Fruit fly (Drosophila melanogaster) whole organism, embryonic: ENCODE results near the gene CG1640.
A peak's percentile ranks its signal among the peaks of the same experiment; 100 is the strongest.

ENCODE experiments used
- Bgb ChIP-seq: fragments of 200-800 bp; sonication (Bioruptor generic); IDR thresholded peaks from 2 replicates; pipeline ENCODE4 v1.3.6; 2022; ENCODE audit warnings: missing biosample characterization, missing genetic modification characterization; ENCODE audit not compliant: partially characterized antibody
- Bteb2 ChIP-seq: fragments of 200-800 bp; sonication (Bioruptor generic); optimal IDR thresholded peaks from 2 replicates; lab custom pipeline; 2016; ENCODE audit warnings: missing biosample characterization, missing genetic modification characterization
- CG15011 ChIP-seq: fragments of 200-800 bp; sonication (Bioruptor generic); optimal IDR thresholded peaks from 3 replicates; lab custom pipeline; 2018; ENCODE audit warnings: missing biosample characterization, mild to moderate bottlenecking, missing genetic modification characterization
- CG16813 ChIP-seq: fragments of 200-800 bp; sonication (Bioruptor generic); IDR thresholded peaks from 3 replicates; pipeline ENCODE4 v1.3.6; 2022; ENCODE audit warnings: missing biosample characterization, missing genetic modification characterization; ENCODE audit not compliant: partially characterized antibody
- CG17186 ChIP-seq: fragments of 200-800 bp; sonication (Bioruptor generic); optimal IDR thresholded peaks from 3 replicates; lab custom pipeline; 2017; ENCODE audit warnings: missing biosample characterization, missing genetic modification reagents, missing genetic modification characterization
- CG17385 ChIP-seq: fragments of 200-800 bp; sonication (Bioruptor generic); optimal IDR thresholded peaks from 3 replicates; lab custom pipeline; 2018; ENCODE audit warnings: missing biosample characterization, mild to moderate bottlenecking, missing genetic modification characterization
- CG2202 ChIP-seq: fragments of 200-800 bp; sonication (Bioruptor generic); optimal IDR thresholded peaks from 2 replicates; lab custom pipeline; 2018; ENCODE audit warnings: missing biosample characterization, mild to moderate bottlenecking, missing genetic modification characterization
- CG2875 ChIP-seq: fragments of 200-800 bp; sonication (Bioruptor generic); optimal IDR thresholded peaks from 2 replicates; lab custom pipeline; 2017; ENCODE audit warnings: missing biosample characterization, mild to moderate bottlenecking, missing genetic modification characterization, missing genetic modification reagents
- CG33213 ChIP-seq: fragments of 200-800 bp; sonication (Bioruptor generic); optimal IDR thresholded peaks from 3 replicates; lab custom pipeline; 2016; ENCODE audit warnings: missing biosample characterization, missing genetic modification characterization
- CG34224 ChIP-seq: fragments of 200-800 bp; sonication (Bioruptor generic); IDR thresholded peaks from 3 replicates; pipeline ENCODE4 v1.3.6; 2022; ENCODE audit warnings: missing biosample characterization, missing genetic modification characterization; ENCODE audit not compliant: partially characterized antibody
- CG3847 ChIP-seq: fragments of 200-800 bp; sonication (Bioruptor generic); IDR thresholded peaks from 2 replicates; pipeline ENCODE4 v1.3.6; 2022; ENCODE audit warnings: missing biosample characterization, missing genetic modification characterization
- CG4707 ChIP-seq: fragments of 200-800 bp; sonication (Bioruptor generic); optimal IDR thresholded peaks from 2 replicates; lab custom pipeline; 2018; ENCODE audit warnings: missing biosample characterization, mild to moderate bottlenecking, missing genetic modification characterization, moderate library complexity
- CG6683 ChIP-seq: fragments of 200-800 bp; sonication (Bioruptor generic); optimal IDR thresholded peaks from 2 replicates; lab custom pipeline; 2017; ENCODE audit warnings: missing biosample characterization, mild to moderate bottlenecking, missing genetic modification characterization, missing genetic modification reagents
- CG6791 ChIP-seq: fragments of 200-800 bp; sonication (Bioruptor generic); IDR thresholded peaks from 3 replicates; pipeline ENCODE4 v1.3.6; 2022; ENCODE audit warnings: missing biosample characterization, missing genetic modification characterization; ENCODE audit not compliant: partially characterized antibody
- CG6854 ChIP-seq: fragments of 200-800 bp; sonication (Bioruptor generic); optimal IDR thresholded peaks from 3 replicates; lab custom pipeline; 2017; ENCODE audit warnings: missing biosample characterization, mild to moderate bottlenecking, missing genetic modification characterization
- CG9437 ChIP-seq: fragments of 200-800 bp; sonication (Bioruptor generic); optimal IDR thresholded peaks from 2 replicates; lab custom pipeline; 2018; ENCODE audit warnings: missing biosample characterization, mild to moderate bottlenecking, missing genetic modification characterization
- CG9797 ChIP-seq: fragments of 200-800 bp; sonication (Bioruptor generic); optimal IDR thresholded peaks from 3 replicates; lab custom pipeline; 2018; ENCODE audit warnings: missing biosample characterization, mild to moderate bottlenecking, missing genetic modification characterization
- CG9932 ChIP-seq: fragments of 200-800 bp; sonication (Bioruptor generic); IDR thresholded peaks from 2 replicates; pipeline ENCODE4 v1.3.6; 2022; ENCODE audit warnings: missing biosample characterization, missing genetic modification characterization
- D ChIP-seq, 2 experiments: fragments of 200-800 bp in 1 of 2; fragments of >200 bp in 1 of 2; sonication (Bioruptor generic) in 1 of 2; optimal IDR thresholded peaks; 2 replicates in 1 of 2; 3 replicates in 1 of 2; lab custom pipeline; 2017; ENCODE audit warnings: mild to moderate bottlenecking in 1 of 2, missing biosample characterization in 1 of 2, missing genetic modification characterization in 1 of 2, missing genetic modification reagents in 1 of 2
- Dbx ChIP-seq: fragments of 200-800 bp; sonication (Bioruptor generic); IDR thresholded peaks from 3 replicates; pipeline ENCODE4 v1.3.6; 2022; ENCODE audit warnings: missing biosample characterization, missing genetic modification characterization
- E2f1 ChIP-seq: fragments of 200-800 bp; sonication (Bioruptor generic); IDR thresholded peaks from 2 replicates; pipeline ENCODE4 v1.3.6; 2022; ENCODE audit warnings: missing biosample characterization, missing genetic modification characterization
- E2f2 ChIP-seq: fragments of 200-800 bp; sonication (Bioruptor generic); IDR thresholded peaks from 2 replicates; pipeline ENCODE4 v1.3.6; 2022; ENCODE audit warnings: missing biosample characterization, missing genetic modification characterization
- Ets65A ChIP-seq: fragments of 200-800 bp; sonication (Bioruptor generic); peaks from one replicate; lab custom pipeline; 2016; ENCODE audit warnings: missing biosample characterization, missing genetic modification characterization
- Gug ChIP-seq: fragments of 200-800 bp; sonication (Bioruptor generic); IDR thresholded peaks from 4 replicates; pipeline ENCODE4 v1.3.6; 2022; ENCODE audit warnings: missing biosample characterization, missing genetic modification characterization
- H2.0 ChIP-seq: fragments of 200-800 bp; sonication (Bioruptor generic); IDR thresholded peaks from 2 replicates; pipeline ENCODE4 v1.3.6; 2022; ENCODE audit warnings: missing biosample characterization, missing genetic modification characterization
- Lim3 ChIP-seq: fragments of 200-800 bp; sonication (Bioruptor generic); IDR thresholded peaks from 2 replicates; pipeline ENCODE4 v1.3.6; 2022; ENCODE audit warnings: missing biosample characterization, missing genetic modification characterization
- MTF-1 ChIP-seq: fragments of 200-800 bp; sonication (Bioruptor generic); optimal IDR thresholded peaks from 2 replicates; lab custom pipeline; 2018; ENCODE audit warnings: missing biosample characterization, mild to moderate bottlenecking, missing genetic modification characterization, borderline replicate concordance
- NC2β ChIP-seq: fragments of 200-800 bp; sonication (Bioruptor generic); optimal IDR thresholded peaks from 2 replicates; lab custom pipeline; 2016; ENCODE audit warnings: missing biosample characterization, missing genetic modification characterization
- NK7.1 ChIP-seq: fragments of 200-800 bp; sonication (Bioruptor generic); optimal IDR thresholded peaks from 3 replicates; lab custom pipeline; 2016; ENCODE audit warnings: missing biosample characterization, missing genetic modification characterization
- Nf-YA ChIP-seq: fragments of 200-800 bp; sonication (Bioruptor generic); IDR thresholded peaks from 2 replicates; pipeline ENCODE4 v1.3.6; 2022; ENCODE audit warnings: missing biosample characterization, missing genetic modification characterization
- Xbp1 ChIP-seq: fragments of 200-800 bp; sonication (Bioruptor generic); optimal IDR thresholded peaks from 3 replicates; lab custom pipeline; 2016; ENCODE audit warnings: missing biosample characterization, mild to moderate bottlenecking, missing genetic modification characterization
- al ChIP-seq: fragments of 200-800 bp; sonication (Bioruptor generic); IDR thresholded peaks from 2 replicates; pipeline ENCODE4 v1.3.6; 2022; ENCODE audit warnings: missing biosample characterization, missing genetic modification characterization
- caup ChIP-seq: fragments of 200-800 bp; sonication (Bioruptor generic); optimal IDR thresholded peaks from 3 replicates; lab custom pipeline; 2017; ENCODE audit warnings: missing biosample characterization, mild to moderate bottlenecking, missing genetic modification characterization, moderate library complexity; ENCODE audit not compliant: severe bottlenecking
- corto ChIP-seq: fragments of 200-800 bp; sonication (Bioruptor generic); optimal IDR thresholded peaks from 2 replicates; lab custom pipeline; 2016; ENCODE audit warnings: missing biosample characterization, mild to moderate bottlenecking, missing genetic modification characterization, moderate library complexity
- crol ChIP-seq: fragments of 200-800 bp; sonication (Bioruptor generic); IDR thresholded peaks from 2 replicates; pipeline ENCODE4 v1.3.6; 2022; ENCODE audit warnings: missing biosample characterization, missing genetic modification characterization
- dm ChIP-seq: fragments of 200-800 bp; sonication (Bioruptor generic); optimal IDR thresholded peaks from 3 replicates; lab custom pipeline; 2016; ENCODE audit warnings: missing biosample characterization, missing genetic modification characterization
- h ChIP-seq: fragments of >200 bp; optimal IDR thresholded peaks from 2 replicates; lab custom pipeline; 2017
- hbn ChIP-seq: fragments of 200-800 bp; sonication (Bioruptor generic); IDR thresholded peaks from 2 replicates; pipeline ENCODE4 v1.3.6; 2022; ENCODE audit warnings: missing biosample characterization, missing genetic modification characterization; ENCODE audit not compliant: partially characterized antibody
- kni ChIP-seq: fragments of 200-800 bp; sonication (Bioruptor generic); optimal IDR thresholded peaks from 3 replicates; lab custom pipeline; 2017; ENCODE audit warnings: mild to moderate bottlenecking, missing biosample characterization, missing genetic modification reagents, missing genetic modification characterization
- luna ChIP-seq: fragments of 200-800 bp; sonication (Bioruptor generic); optimal IDR thresholded peaks from 2 replicates; lab custom pipeline; 2016; ENCODE audit warnings: missing biosample characterization, missing genetic modification characterization
- org-1 ChIP-seq: fragments of 200-800 bp; sonication (Bioruptor generic); optimal IDR thresholded peaks from 2 replicates; lab custom pipeline; 2017; ENCODE audit warnings: missing biosample characterization, missing genetic modification characterization
- p53 ChIP-seq: fragments of 200-800 bp; sonication (Bioruptor generic); optimal IDR thresholded peaks from 2 replicates; lab custom pipeline; 2016; ENCODE audit warnings: missing biosample characterization, missing genetic modification characterization
- repo ChIP-seq: fragments of 200-800 bp; sonication (Bioruptor generic); optimal IDR thresholded peaks from 2 replicates; lab custom pipeline; 2016; ENCODE audit warnings: missing biosample characterization, missing genetic modification characterization
- rib ChIP-seq: fragments of 200-800 bp; sonication (Bioruptor generic); IDR thresholded peaks from 2 replicates; pipeline ENCODE4 v1.3.6; 2022; ENCODE audit warnings: missing biosample characterization, missing genetic modification characterization
- sna ChIP-seq: fragments of 200-800 bp; sonication (Bioruptor generic); IDR thresholded peaks from 2 replicates; pipeline ENCODE4 v1.3.6; 2022; ENCODE audit warnings: missing biosample characterization, missing genetic modification characterization; ENCODE audit not compliant: partially characterized antibody
- sr ChIP-seq: fragments of 200-800 bp; sonication (Bioruptor generic); IDR thresholded peaks from 3 replicates; pipeline ENCODE4 v1.3.6; 2022; ENCODE audit warnings: missing biosample characterization, missing genetic modification characterization
- ssp ChIP-seq: fragments of 200-800 bp; sonication (Bioruptor generic); IDR thresholded peaks from 2 replicates; pipeline ENCODE4 v1.3.6; 2022; ENCODE audit warnings: missing biosample characterization, missing genetic modification characterization
- tap ChIP-seq: fragments of 200-800 bp; optimal IDR thresholded peaks from 3 replicates; lab custom pipeline; 2019; ENCODE audit warnings: missing biosample characterization, mild to moderate bottlenecking, missing genetic modification characterization, moderate library complexity
- trem ChIP-seq: fragments of 200-800 bp; optimal IDR thresholded peaks from 3 replicates; lab custom pipeline; 2019; ENCODE audit warnings: missing biosample characterization, mild to moderate bottlenecking, missing genetic modification characterization, moderate library complexity
- tup ChIP-seq: fragments of 200-800 bp; sonication (Bioruptor generic); optimal IDR thresholded peaks from 2 replicates; lab custom pipeline; 2016; ENCODE audit warnings: missing biosample characterization, mild to moderate bottlenecking, missing genetic modification characterization, moderate library complexity

The CG1640 gene

DNA sequence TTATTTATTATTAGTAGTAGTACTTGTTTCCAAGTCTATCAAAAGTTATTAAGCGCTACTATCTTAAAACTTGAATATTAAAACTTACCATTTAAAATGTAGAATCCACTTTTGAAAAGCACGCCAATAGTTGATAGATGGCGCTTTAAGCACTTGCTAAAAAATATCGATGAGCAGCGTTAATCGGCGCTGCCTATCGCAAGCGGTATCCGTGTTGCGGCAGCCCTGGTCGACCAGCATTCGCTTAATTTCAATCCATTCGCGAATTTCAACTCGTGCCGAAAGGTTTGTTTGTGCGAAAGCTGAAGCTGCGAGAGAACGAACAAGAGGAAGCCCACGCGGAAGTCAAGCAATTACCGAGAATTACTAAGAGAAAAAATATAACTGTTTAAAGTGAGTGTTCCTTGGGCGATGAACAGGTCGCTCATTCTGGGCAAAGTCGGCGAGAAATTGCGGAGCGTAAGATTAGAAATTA lies 40.8 kb upstream of the CG1640 start, which contains the start of gene Prx2 (continued):
- TF ChIP-seq tup (GFP tag; lab: Kevin White, UChicago) (no peak), crol (GFP tag; lab: Robert Waterston, UW) (no peak), Lim3 (GFP tag; lab: Robert Waterston, UW) (no peak), h (lab: Kevin White, UChicago) (no peak), CG34224 (GFP tag; lab: Robert Waterston, UW) (peak; percentile 67), repo (GFP tag; lab: Kevin White, UChicago) (no peak), rib (peak; percentile 91), CG9932 (GFP tag; lab: Robert Waterston, UW) (peak; percentile 62), NC2β (no peak), org-1 (GFP tag; lab: Kevin White, UChicago) (no peak), CG3847 (GFP tag; lab: Robert Waterston, UW) (peak; percentile 48), p53 (no peak), Bgb (peak; percentile 87), Nf-YA (GFP tag; lab: Robert Waterston, UW) (no peak), E2f1 (peak; percentile 68; the same call in 1 of the 2 replicates), al (GFP tag; lab: Robert Waterston, UW) (0 out of 2 replicates have a peak, but pooled peaks have one; percentile 6), corto (GFP tag; lab: Kevin White, UChicago) (no peak), MTF-1 (GFP tag; lab: Kevin White, UChicago) (peak; percentile 32), NK7.1 (GFP tag; lab: Kevin White, UChicago) (no peak), caup (GFP tag; lab: Kevin White, UChicago) (peak; percentile 29), D (optimal IDR thresholded peaks at IDR 0.05; lab: Kevin White, UChicago) (no peak), D (GFP tag; optimal IDR thresholded peaks at IDR 0.05; lab: Kevin White, UChicago) (no peak), Ets65A (peak; percentile 85), E2f2 (GFP tag; lab: Robert Waterston, UW) (peak; percentile 93), sr (GFP tag; lab: Robert Waterston, UW) (no peak), CG15011 (GFP tag; lab: Kevin White, UChicago) (no peak), CG6854 (GFP tag; lab: Kevin White, UChicago) (no peak), luna (GFP tag; lab: Kevin White, UChicago) (peak; percentile 18), CG6683 (GFP tag; lab: Kevin White, UChicago) (no peak), dm (GFP tag; lab: Kevin White, UChicago) (no peak), Bteb2 (no peak), CG2875 (GFP tag; lab: Kevin White, UChicago) (no peak), CG6791 (GFP tag; lab: Robert Waterston, UW) (peak; percentile 78), CG2202 (tag; lab: Kevin White, UChicago) (no peak), ssp (GFP tag; lab: Robert Waterston, UW) (0 out of 2 replicates have a peak, but pooled peaks have one; percentile 8), Gug (GFP tag; lab: Robert Waterston, UW) (peak; percentile 13; the same call in 1 of the 4 replicates), CG9437 (GFP tag; lab: Kevin White, UChicago) (no peak), H2.0 (GFP tag; lab: Robert Waterston, UW) (no peak), CG33213 (peak; percentile 22), Xbp1 (GFP tag; lab: Kevin White, UChicago) (peak; percentile 32), CG9797 (GFP tag; lab: Kevin White, UChicago) (peak; percentile 46), kni (GFP tag; lab: Kevin White, UChicago) (no peak), hbn (GFP tag; lab: Robert Waterston, UW) (peak; percentile 74; the same call in 1 of the 2 replicates), trem (tag; lab: Kevin White, UChicago) (no peak), Dbx (GFP tag; lab: Robert Waterston, UW) (peak; percentile 74), tap (no peak), CG16813 (GFP tag; lab: Robert Waterston, UW) (peak; percentile 71), CG4707 (GFP tag; lab: Kevin White, UChicago) (no peak), CG17385 (GFP tag; lab: Kevin White, UChicago) (peak; percentile 25), sna (GFP tag; lab: Robert Waterston, UW) (peak; percentile 58; the same call in 1 of the 2 replicates), CG17186 (peak; percentile 11)
